Worm (Caenorhabditis elegans): ENCODE measurements around the gene sym-2.

DNA sequence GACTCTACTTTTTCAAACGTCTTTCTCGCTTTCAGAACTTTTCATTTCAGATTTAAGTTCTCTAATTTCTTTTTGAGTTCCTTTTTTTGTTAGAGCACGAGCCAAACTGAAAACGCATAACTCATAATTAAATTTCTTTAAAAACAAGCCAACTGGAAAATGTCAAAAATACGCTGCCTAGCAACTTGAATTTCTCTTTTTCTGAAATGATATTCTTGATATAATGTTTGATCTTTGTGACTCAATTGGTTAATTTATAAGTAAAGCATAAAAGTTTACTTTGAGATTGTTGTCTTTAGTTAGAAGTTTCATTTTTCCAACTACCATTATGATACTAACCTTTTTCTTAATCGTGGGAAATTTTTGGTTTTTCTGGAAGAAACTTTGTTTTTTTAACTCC is 47.2 kb downstream of the sym-2 start:
- TF ChIP-seq ceh-83 (GFP tag; optimal IDR thresholded peaks at IDR 0.05) (no peak), unc-62 (GFP tag; optimal IDR thresholded peaks at IDR 0.05) (no peak), blmp-1 (tag; optimal IDR thresholded peaks at IDR 0.05) (no peak), zip-8 (tag; optimal IDR thresholded peaks at IDR 0.05) (no peak), nhr-76 (tag; optimal IDR thresholded peaks at IDR 0.05) (no peak), nhr-12 (tag; optimal IDR thresholded peaks at IDR 0.05) (no peak), nhr-237 (tag; optimal IDR thresholded peaks at IDR 0.05) (no peak), lsy-2 (tag; optimal IDR thresholded peaks at IDR 0.05) (no peak), nhr-2 (tag; optimal IDR thresholded peaks at IDR 0.05) (no peak), pha-4 (tag; optimal IDR thresholded peaks at IDR 0.05) (no peak)

Data from whole organism, mixed stage, embryonic.